Fruit fly (Drosophila melanogaster) S2 (cell line): ENCODE results near the gene CG17777.

ENCODE experiments used
- CG8478 ChIP-seq: fragments of >200 bp; optimal IDR thresholded peaks from 2 replicates; lab custom pipeline; 2018
- CTCF ChIP-seq, 2 experiments: fragments of >200 bp; optimal IDR thresholded peaks; 2 replicates each; lab custom pipeline; 2018

dm6 chrX:2168485-2169199, 18.0 kb upstream of the CG17777 start:
- TF ChIP-seq CG8478 (no peak), CTCF (optimal IDR thresholded peaks at IDR 0.05; lab: Kevin White, UChicago) (no peak)
